Worm (Caenorhabditis elegans) whole organism, young adult: ENCODE results near the gene arr-1.

Experiments
- B0035.1 ChIP-seq: sonication (generic microtip); optimal IDR thresholded peaks from 2 replicates; lab custom pipeline; 2016; ENCODE audit warnings: missing genetic modification characterization, mild to moderate bottlenecking, missing compliant biosample characterization, missing genotype, missing genetic modification reagents
- C17E4.6 ChIP-seq: fragments of 200-800 bp; sonication (Bioruptor generic); IDR thresholded peaks from 2 replicates; pipeline ENCODE4 v1.3.6; 2022; ENCODE audit warnings: missing genetic modification reagents, missing genetic modification characterization, missing compliant biosample characterization
- F23B12.7 ChIP-seq: sonication (generic microtip); optimal IDR thresholded peaks from 2 replicates; lab custom pipeline; 2017; ENCODE audit warnings: missing genetic modification characterization, mild to moderate bottlenecking, missing compliant biosample characterization, antibody characterized with exemption, moderate library complexity; ENCODE audit not compliant: insufficient read depth
- F49E8.2 ChIP-seq: sonication (generic microtip); optimal IDR thresholded peaks from 3 replicates; lab custom pipeline; 2017; ENCODE audit warnings: missing genetic modification characterization, mild to moderate bottlenecking, missing compliant biosample characterization, antibody characterized with exemption, moderate library complexity; ENCODE audit not compliant: insufficient read depth
- F52B5.7 ChIP-seq: sonication (generic microtip); optimal IDR thresholded peaks from 2 replicates; lab custom pipeline; 2016; ENCODE audit warnings: mild to moderate bottlenecking, missing genetic modification characterization, missing compliant biosample characterization
- F57A8.1 ChIP-seq: fragments of 200-800 bp; sonication (Bioruptor generic); optimal IDR thresholded peaks from 2 replicates; lab custom pipeline; 2018; ENCODE audit warnings: mild to moderate bottlenecking, missing genetic modification characterization, moderate library complexity, missing compliant biosample characterization
- F57C9.4 ChIP-seq: sonication (generic microtip); optimal IDR thresholded peaks from 2 replicates; lab custom pipeline; 2017; ENCODE audit warnings: mild to moderate bottlenecking, missing genetic modification characterization, missing compliant biosample characterization
- K11D2.4 ChIP-seq: fragments of 200-800 bp; sonication (Bioruptor generic); IDR thresholded peaks from 2 replicates; pipeline ENCODE4 v1.3.6; 2022; ENCODE audit warnings: missing genetic modification reagents, missing genetic modification characterization, missing compliant biosample characterization
- Y79H2A.3 ChIP-seq: fragments of 200-800 bp; sonication (Bioruptor generic); conservative IDR thresholded peaks from 2 replicates; pipeline ENCODE4 v1.3.6; 2022; ENCODE audit warnings: missing genetic modification reagents, missing genetic modification characterization, missing compliant biosample characterization
- ama-1 ChIP-seq, 3 experiments: fragments of 150-350 bp in 1 of 3; sonication (generic microtip) in 2 of 3; optimal IDR thresholded peaks; 2 replicates each; lab custom pipeline; 2014 to 2018; ENCODE audit warnings: missing biosample characterization in 2 of 3, missing genetic modification characterization in 2 of 3, missing genetic modification reagents in 2 of 3
- aptf-2 ChIP-seq: fragments of 200-800 bp; sonication (Bioruptor generic); conservative IDR thresholded peaks from 2 replicates; pipeline ENCODE4 v1.3.6; 2022; ENCODE audit warnings: missing genetic modification reagents, missing genetic modification characterization, missing compliant biosample characterization
- athp-1 ChIP-seq: sonication (generic microtip); optimal IDR thresholded peaks from 2 replicates; lab custom pipeline; 2017; ENCODE audit warnings: mild to moderate bottlenecking, missing genetic modification characterization, missing compliant biosample characterization
- attf-6 ChIP-seq: fragments of 200-800 bp; sonication (Bioruptor generic); IDR thresholded peaks from 2 replicates; pipeline ENCODE4 v1.3.6; 2022; ENCODE audit warnings: missing genetic modification reagents, missing genetic modification characterization, missing compliant biosample characterization
- ceh-27 ChIP-seq: fragments of 200-800 bp; sonication (Bioruptor generic); optimal IDR thresholded peaks from 2 replicates; lab custom pipeline; 2018; ENCODE audit warnings: mild to moderate bottlenecking, missing genetic modification characterization, moderate library complexity, missing compliant biosample characterization
- ceh-40 ChIP-seq: fragments of 200-800 bp; sonication (Bioruptor generic); IDR thresholded peaks from 2 replicates; pipeline ENCODE4 v1.3.6; 2022; ENCODE audit warnings: missing genetic modification characterization, missing compliant biosample characterization
- ceh-91 ChIP-seq: fragments of 200-800 bp; sonication (Bioruptor generic); IDR thresholded peaks from 2 replicates; pipeline ENCODE4 v1.3.6; 2022; ENCODE audit warnings: missing genetic modification reagents, missing genetic modification characterization, missing compliant biosample characterization
- chd-7 ChIP-seq: sonication (generic microtip); optimal IDR thresholded peaks from 2 replicates; lab custom pipeline; 2016; ENCODE audit warnings: mild to moderate bottlenecking, missing genetic modification characterization, moderate library complexity, missing compliant biosample characterization
- dox-1 ChIP-seq: fragments of 200-800 bp; sonication (Bioruptor generic); IDR thresholded peaks from 2 replicates; pipeline ENCODE4 v1.3.6; 2022; ENCODE audit warnings: missing genetic modification reagents, missing genetic modification characterization, missing compliant biosample characterization
- hrde-1 ChIP-seq: sonication (generic microtip); optimal IDR thresholded peaks from 2 replicates; lab custom pipeline; 2016; ENCODE audit warnings: missing genetic modification characterization, mild to moderate bottlenecking, missing compliant biosample characterization, moderate library complexity, missing genotype, missing genetic modification reagents, borderline replicate concordance
- hsf-1 ChIP-seq: fragments of 200-800 bp; sonication (Bioruptor generic); IDR thresholded peaks from 2 replicates; pipeline ENCODE4 v1.3.6; 2022; ENCODE audit warnings: missing genetic modification reagents, missing genetic modification characterization, missing compliant biosample characterization
- lin-26 ChIP-seq: fragments of 200-800 bp; sonication (Bioruptor generic); IDR thresholded peaks from 2 replicates; pipeline ENCODE4 v1.3.6; 2022; ENCODE audit warnings: missing genetic modification reagents, missing genetic modification characterization, missing compliant biosample characterization
- lin-54 ChIP-seq: fragments of 200-800 bp; sonication (Bioruptor generic); optimal IDR thresholded peaks from 2 replicates; lab custom pipeline; 2018; ENCODE audit warnings: mild to moderate bottlenecking, missing genetic modification characterization, missing compliant biosample characterization
- lsl-1 ChIP-seq: fragments of 200-800 bp; sonication (Bioruptor generic); optimal IDR thresholded peaks from 2 replicates; lab custom pipeline; 2018; ENCODE audit warnings: mild to moderate bottlenecking, missing genetic modification characterization, moderate library complexity, missing compliant biosample characterization
- madf-8 ChIP-seq: fragments of 200-800 bp; sonication (Bioruptor generic); conservative IDR thresholded peaks from 2 replicates; pipeline ENCODE4 v1.3.6; 2022; ENCODE audit warnings: missing genetic modification reagents, missing genetic modification characterization, missing compliant biosample characterization
- mes-4 ChIP-seq: sonication (generic microtip); optimal IDR thresholded peaks from 2 replicates; lab custom pipeline; 2016; ENCODE audit warnings: missing genotype, missing genetic modification characterization, missing compliant biosample characterization
- nfya-2 ChIP-seq: fragments of 200-800 bp; sonication (Bioruptor generic); IDR thresholded peaks from 2 replicates; pipeline ENCODE4 v1.3.6; 2022; ENCODE audit warnings: missing genetic modification reagents, missing genetic modification characterization, missing compliant biosample characterization
- nfyb-1 ChIP-seq: fragments of 200-800 bp; sonication (Bioruptor generic); IDR thresholded peaks from 2 replicates; pipeline ENCODE4 v1.3.6; 2022; ENCODE audit warnings: missing genetic modification reagents, missing genetic modification characterization, missing compliant biosample characterization
- nhr-90 ChIP-seq: sonication (generic microtip); optimal IDR thresholded peaks from 2 replicates; lab custom pipeline; 2016; ENCODE audit warnings: missing genotype, mild to moderate bottlenecking, missing genetic modification characterization, missing compliant biosample characterization
- sdz-38 ChIP-seq: sonication (generic microtip); optimal IDR thresholded peaks from 2 replicates; lab custom pipeline; 2016; ENCODE audit warnings: missing genotype, missing genetic modification characterization, missing compliant biosample characterization
- snpc-1.1 ChIP-seq: sonication (generic microtip); optimal IDR thresholded peaks from 2 replicates; lab custom pipeline; 2017; ENCODE audit warnings: missing genetic modification characterization, mild to moderate bottlenecking, missing compliant biosample characterization, antibody characterized with exemption, moderate library complexity, missing genotype, missing genetic modification reagents; ENCODE audit not compliant: insufficient read depth
- somi-1 ChIP-seq: fragments of 200-800 bp; sonication (Bioruptor generic); optimal IDR thresholded peaks from 2 replicates; lab custom pipeline; 2018; ENCODE audit warnings: mild to moderate bottlenecking, missing genetic modification characterization, missing compliant biosample characterization
- tbx-9 ChIP-seq: sonication (generic microtip); optimal IDR thresholded peaks from 2 replicates; lab custom pipeline; 2016; ENCODE audit warnings: borderline replicate concordance, missing genetic modification characterization, inconsistent platforms, missing compliant biosample characterization
- unc-62 ChIP-seq: fragments of 150-350 bp; optimal IDR thresholded peaks from 2 replicates; lab custom pipeline; 2014; ENCODE audit warnings: missing biosample characterization, missing genetic modification reagents, missing genetic modification characterization
- ztf-18 ChIP-seq: sonication (generic microtip); optimal IDR thresholded peaks from 2 replicates; lab custom pipeline; 2016; ENCODE audit warnings: missing genotype, mild to moderate bottlenecking, missing genetic modification characterization, missing compliant biosample characterization
- ztf-25 ChIP-seq: fragments of 200-800 bp; sonication (Bioruptor generic); IDR thresholded peaks from 2 replicates; pipeline ENCODE4 v1.3.6; 2022; ENCODE audit warnings: missing genetic modification reagents, missing genetic modification characterization, missing compliant biosample characterization

arr-1 gene

ce11 chrX:957581-957980 lies 7.0 kb downstream of the arr-1 start, which contains the start of gene chil-10 (continued):
- no peak for TF ChIP-seq ceh-27 (GFP tag; lab: Kevin White, UChicago)
- no peak for TF ChIP-seq F57A8.1 (GFP tag; lab: Kevin White, UChicago)

ce11 chrX:960139-960538 lies 9.6 kb downstream of the arr-1 start:
- no peak for TF ChIP-seq lin-26 (GFP tag; lab: Robert Waterston, UW)

DNA sequence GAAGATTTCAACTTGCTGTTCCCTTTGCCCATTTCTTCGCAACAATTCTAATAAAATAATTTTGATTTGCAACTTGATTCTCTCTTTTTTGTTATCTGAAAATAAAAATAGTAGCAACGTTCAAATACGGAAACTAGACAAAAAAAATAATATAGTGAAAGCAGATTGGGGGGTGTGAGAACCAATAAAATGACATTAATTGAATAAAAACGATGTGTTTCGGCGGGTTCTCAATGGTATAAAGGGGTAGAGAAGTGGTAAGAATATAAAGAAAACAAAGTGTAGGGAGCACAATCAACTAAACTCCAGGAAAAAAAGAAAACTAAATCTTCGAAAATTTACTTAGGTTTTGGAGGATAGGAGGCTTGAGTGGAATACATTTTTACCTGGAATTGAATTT lies 12.6 kb downstream of the arr-1 start, which contains the start of gene ncs-1:
Gene ncs-1, minus strand, starts transcription at position 101 of the 400 bp plus-strand sequence.
- TF ChIP-seq attf-6 (no peak), ztf-18 (tag; lab: Kevin White, UChicago) (no peak), K11D2.4 (no peak), chd-7 (tag; lab: Kevin White, UChicago) (no peak), tbx-9 (tag; lab: Kevin White, UChicago) (no peak), madf-8 (GFP tag; lab: Robert Waterston, UW) (no peak), nfyb-1 (GFP tag; lab: Robert Waterston, UW) (no peak), F57A8.1 (GFP tag; lab: Kevin White, UChicago) (no peak), unc-62 (GFP tag; lab: Kevin White, UChicago) (no peak), sdz-38 (tag; lab: Kevin White, UChicago) (no peak), B0035.1 (tag; lab: Kevin White, UChicago) (no peak), Y79H2A.3 (GFP tag; lab: Robert Waterston, UW) (no peak), F52B5.7 (no peak), hrde-1 (no peak), dox-1 (GFP tag; lab: Robert Waterston, UW) (no peak)

- no peak for TF ChIP-seq ceh-40 (GFP tag; lab: Robert Waterston, UW)
- TF ChIP-seq C17E4.6 (GFP tag; lab: Robert Waterston, UW), result no peak
- TF ChIP-seq mes-4 (tag; lab: Kevin White, UChicago), result no peak
- TF ChIP-seq athp-1 (tag; lab: Kevin White, UChicago), result no peak
- TF ChIP-seq nfya-2 (GFP tag; lab: Robert Waterston, UW), result no peak
- TF ChIP-seq F57C9.4 (tag; lab: Kevin White, UChicago), result no peak
- TF ChIP-seq lin-54 (GFP tag; lab: Kevin White, UChicago), result no peak
- no peak for TF ChIP-seq F49E8.2 (tag; lab: Kevin White, UChicago)
- TF ChIP-seq ceh-91 (GFP tag; lab: Robert Waterston, UW), result no peak
- no peak for TF ChIP-seq ama-1 (optimal IDR thresholded peaks at IDR 0.05; lab: Kevin White, UChicago)
- no peak for TF ChIP-seq ama-1 (GFP tag; optimal IDR thresholded peaks at IDR 0.05; lab: Kevin White, UChicago)
- TF ChIP-seq snpc-1.1 (tag; lab: Kevin White, UChicago), result no peak
- TF ChIP-seq somi-1 (GFP tag; lab: Kevin White, UChicago), result no peak
- TF ChIP-seq hsf-1 (GFP tag; lab: Robert Waterston, UW), result no peak
- no peak for TF ChIP-seq aptf-2 (GFP tag; lab: Robert Waterston, UW)
- no peak for TF ChIP-seq nhr-90 (tag; lab: Kevin White, UChicago)
- no peak for TF ChIP-seq F23B12.7 (tag; lab: Kevin White, UChicago)
- no peak for TF ChIP-seq F57A8.1 (GFP tag; lab: Kevin White, UChicago)
- TF ChIP-seq ztf-25 (GFP tag; lab: Robert Waterston, UW), result no peak
- TF ChIP-seq lin-26 (GFP tag; lab: Robert Waterston, UW), result no peak
- no peak for TF ChIP-seq lsl-1 (GFP tag; lab: Kevin White, UChicago)
Measured at ce11 chrX:970072-970471, 19.5 kb downstream of the arr-1 start, which contains the start of gene C44C1.6. TSS of gene C44C1.6 (minus strand) at chrX:970270.
